Fruit fly (Drosophila melanogaster): ENCODE results near the gene RpS10b.

dm6 chrX:19621145-19621544, 23.3 kb downstream of the RpS10b start, which contains the start of gene CG14221:
- TF ChIP-seq CG31627 (GFP tag; optimal IDR thresholded peaks at IDR 0.05): no peak
- no peak for TF ChIP-seq achi (GFP tag; optimal IDR thresholded peaks at IDR 0.05)
- no peak for TF ChIP-seq dac (GFP tag; optimal IDR thresholded peaks at IDR 0.05)
- TF ChIP-seq cyc (GFP tag; optimal IDR thresholded peaks at IDR 0.05): no peak
- no peak for TF ChIP-seq CG8119 (GFP tag; IDR thresholded peaks at IDR 0.05)
- TF ChIP-seq OdsH (GFP tag; optimal IDR thresholded peaks at IDR 0.05): no peak
- TF ChIP-seq Gug (GFP tag; IDR thresholded peaks at IDR 0.05): no peak
- TF ChIP-seq CG16779 (tag; optimal IDR thresholded peaks at IDR 0.05): no peak
